Worm (Caenorhabditis elegans) whole organism, L1 larva: ENCODE measurements around the gene dyci-1.
A peak's percentile ranks its signal among the peaks of the same experiment; 100 is the strongest.

Source experiments
- nhr-12 ChIP-seq: sonication (generic microtip); optimal IDR thresholded peaks from 2 replicates; lab custom pipeline; 2017; ENCODE audit warnings: missing biosample characterization, missing genetic modification characterization
- nhr-71 ChIP-seq: sonication (generic microtip); optimal IDR thresholded peaks from 2 replicates; lab custom pipeline; 2016; ENCODE audit warnings: mild to moderate bottlenecking, missing genetic modification characterization, moderate library complexity, missing compliant biosample characterization
- pqm-1 ChIP-seq: sonication (generic microtip); optimal IDR thresholded peaks from 3 replicates; lab custom pipeline; 2017; ENCODE audit warnings: missing biosample characterization, missing genetic modification characterization
- snu-23 ChIP-seq: sonication (generic microtip); optimal IDR thresholded peaks from 2 replicates; lab custom pipeline; 2016; ENCODE audit warnings: missing genetic modification characterization, missing compliant biosample characterization
- sox-4 ChIP-seq: sonication (generic microtip); optimal IDR thresholded peaks from 2 replicates; lab custom pipeline; 2016; ENCODE audit warnings: missing genetic modification characterization, missing compliant biosample characterization

DNA sequence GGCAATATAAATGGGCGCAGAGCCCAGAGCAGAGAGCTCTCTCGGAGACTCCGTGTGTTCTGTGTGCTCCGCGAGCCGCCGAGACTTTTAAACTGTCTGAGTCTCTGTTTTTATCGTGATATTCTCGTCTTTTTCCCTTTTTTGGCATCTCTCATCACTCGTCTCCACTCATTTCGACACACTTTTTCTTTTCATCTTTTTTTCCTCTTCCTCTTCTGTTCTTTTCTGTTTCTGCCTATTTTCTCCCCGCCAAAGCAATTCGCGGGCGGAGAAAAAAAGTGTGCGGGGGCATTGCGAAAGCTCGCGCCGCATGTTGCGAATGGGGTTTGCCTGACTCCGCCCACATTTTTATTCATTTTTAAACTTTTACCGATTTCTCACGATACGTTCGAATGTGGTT lies 28.7 kb downstream of the dyci-1 start:
- TF ChIP-seq snu-23 (GFP tag; lab: Kevin White, UChicago) (peak; percentile 92), pqm-1 (peak; percentile 71), sox-4 (tag; lab: Kevin White, UChicago) (peak; percentile 79), nhr-71 (tag; lab: Kevin White, UChicago) (peak; percentile 92), nhr-12 (tag; lab: Kevin White, UChicago) (no peak)
